Fruit fly (Drosophila melanogaster) whole organism, embryonic: Measurements from ENCODE around the gene CG18081.
A peak's percentile ranks its signal among the peaks of the same experiment; 100 is the strongest.

Experiments used
- Antp ChIP-seq: fragments of 200-800 bp; sonication (Bioruptor generic); optimal IDR thresholded peaks from 3 replicates; lab custom pipeline; 2016; ENCODE audit warnings: missing biosample characterization, missing genetic modification characterization
- CG10267 ChIP-seq: fragments of 200-800 bp; sonication (Bioruptor generic); optimal IDR thresholded peaks from 2 replicates; lab custom pipeline; 2018; ENCODE audit warnings: missing biosample characterization, mild to moderate bottlenecking, missing genetic modification characterization, moderate library complexity
- CG10366 ChIP-seq: fragments of 200-800 bp; sonication (Bioruptor generic); IDR thresholded peaks from 2 replicates; pipeline ENCODE4 v1.3.6; 2022; ENCODE audit warnings: missing biosample characterization, missing genetic modification characterization
- CG10959 ChIP-seq: fragments of 200-800 bp; sonication (Bioruptor generic); IDR thresholded peaks from 2 replicates; pipeline ENCODE4 v1.3.6; 2022; ENCODE audit warnings: missing biosample characterization, missing genetic modification characterization
- CG12155 ChIP-seq: fragments of 200-800 bp; sonication (Bioruptor generic); optimal IDR thresholded peaks from 3 replicates; lab custom pipeline; 2016; ENCODE audit warnings: missing biosample characterization, missing genetic modification characterization
- CG12236 ChIP-seq: fragments of 200-800 bp; sonication (Bioruptor generic); optimal IDR thresholded peaks from 2 replicates; lab custom pipeline; 2016; ENCODE audit warnings: missing biosample characterization, missing genetic modification characterization
- CG12659 ChIP-seq: fragments of 200-800 bp; sonication (Bioruptor generic); optimal IDR thresholded peaks from 3 replicates; lab custom pipeline; 2017; ENCODE audit warnings: mild to moderate bottlenecking, missing biosample characterization, missing genetic modification reagents, missing genetic modification characterization
- CG12769 ChIP-seq: fragments of 200-800 bp; sonication (Bioruptor generic); optimal IDR thresholded peaks from 2 replicates; lab custom pipeline; 2019; ENCODE audit warnings: missing biosample characterization, mild to moderate bottlenecking, missing genetic modification characterization, moderate library complexity
- CG13296 ChIP-seq: fragments of 200-800 bp; sonication (Bioruptor generic); optimal IDR thresholded peaks from 3 replicates; lab custom pipeline; 2018; ENCODE audit warnings: missing biosample characterization, mild to moderate bottlenecking, missing genetic modification characterization
- CG13775 ChIP-seq: fragments of 200-800 bp; sonication (Bioruptor generic); optimal IDR thresholded peaks from 3 replicates; lab custom pipeline; 2017; ENCODE audit warnings: missing biosample characterization, mild to moderate bottlenecking, missing genetic modification characterization
- CG15011 ChIP-seq: fragments of 200-800 bp; sonication (Bioruptor generic); optimal IDR thresholded peaks from 3 replicates; lab custom pipeline; 2018; ENCODE audit warnings: missing biosample characterization, mild to moderate bottlenecking, missing genetic modification characterization
- CG16863 ChIP-seq: fragments of 200-800 bp; sonication (Bioruptor generic); optimal IDR thresholded peaks from 3 replicates; lab custom pipeline; 2016; ENCODE audit warnings: missing biosample characterization, missing genetic modification characterization
- CG17361 ChIP-seq: fragments of 200-800 bp; sonication (Bioruptor generic); IDR thresholded peaks from 3 replicates; pipeline ENCODE4 v1.3.6; 2022; ENCODE audit warnings: missing biosample characterization, missing genetic modification characterization
- CG17385 ChIP-seq: fragments of 200-800 bp; sonication (Bioruptor generic); optimal IDR thresholded peaks from 3 replicates; lab custom pipeline; 2018; ENCODE audit warnings: missing biosample characterization, mild to moderate bottlenecking, missing genetic modification characterization
- CG30403 ChIP-seq: fragments of 200-800 bp; sonication (Bioruptor generic); optimal IDR thresholded peaks from 3 replicates; lab custom pipeline; 2016; ENCODE audit warnings: missing biosample characterization, missing genetic modification characterization
- CG32767 ChIP-seq: fragments of 200-800 bp; sonication (Bioruptor generic); IDR thresholded peaks from 2 replicates; pipeline ENCODE4 v1.3.6; 2022; ENCODE audit warnings: missing biosample characterization, missing genetic modification characterization
- CG5953 ChIP-seq: fragments of 200-800 bp; sonication (Bioruptor generic); IDR thresholded peaks from 2 replicates; pipeline ENCODE4 v1.3.6; 2022; ENCODE audit warnings: missing biosample characterization, missing genetic modification characterization
- CG6175 ChIP-seq: fragments of 200-800 bp; sonication (Bioruptor generic); IDR thresholded peaks from 3 replicates; pipeline ENCODE4 v1.3.6; 2022; ENCODE audit warnings: missing biosample characterization, missing genetic modification characterization
- CG6254 ChIP-seq: fragments of 200-800 bp; sonication (Bioruptor generic); optimal IDR thresholded peaks from 3 replicates; lab custom pipeline; 2017; ENCODE audit warnings: mild to moderate bottlenecking, missing biosample characterization, missing genetic modification reagents, missing genetic modification characterization
- CG6272 ChIP-seq: fragments of 200-800 bp; sonication (Bioruptor generic); IDR thresholded peaks from 2 replicates; pipeline ENCODE4 v1.3.6; 2022; ENCODE audit warnings: missing biosample characterization, missing genetic modification characterization
- CG6765 ChIP-seq: fragments of 200-800 bp; sonication (Bioruptor generic); optimal IDR thresholded peaks from 3 replicates; lab custom pipeline; 2017; ENCODE audit warnings: missing biosample characterization, mild to moderate bottlenecking, missing genetic modification characterization
- Dref ChIP-seq: fragments of 200-800 bp; sonication (Bioruptor generic); IDR thresholded peaks from 2 replicates; pipeline ENCODE4 v1.3.6; 2022; ENCODE audit warnings: missing biosample characterization, missing genetic modification characterization
- Drgx ChIP-seq: fragments of 200-800 bp; sonication (Bioruptor generic); IDR thresholded peaks from 2 replicates; pipeline ENCODE4 v1.3.6; 2022; ENCODE audit warnings: missing biosample characterization, missing genetic modification characterization
- Gsc ChIP-seq: fragments of 200-800 bp; sonication (Bioruptor generic); IDR thresholded peaks from 2 replicates; pipeline ENCODE4 v1.3.6; 2022; ENCODE audit warnings: missing biosample characterization, missing genetic modification characterization
- H2.0 ChIP-seq: fragments of 200-800 bp; sonication (Bioruptor generic); IDR thresholded peaks from 2 replicates; pipeline ENCODE4 v1.3.6; 2022; ENCODE audit warnings: missing biosample characterization, missing genetic modification characterization
- Hr78 ChIP-seq, 2 experiments: fragments of 200-800 bp in 1 of 2; fragments of >200 bp in 1 of 2; sonication (Bioruptor generic) in 1 of 2; optimal IDR thresholded peaks; 2 replicates each; lab custom pipeline; 2017 to 2019; ENCODE audit warnings: missing biosample characterization in 2 of 2, missing genetic modification characterization in 2 of 2, mild to moderate bottlenecking in 1 of 2, moderate library complexity in 1 of 2
- NFAT ChIP-seq: fragments of 200-800 bp; sonication (Bioruptor generic); IDR thresholded peaks from 2 replicates; pipeline ENCODE4 v1.3.6; 2022; ENCODE audit warnings: missing biosample characterization, missing genetic modification characterization
- Ptx1 ChIP-seq: fragments of 200-800 bp; sonication (Bioruptor generic); IDR thresholded peaks from 2 replicates; pipeline ENCODE4 v1.3.6; 2022; ENCODE audit warnings: missing biosample characterization, missing genetic modification characterization
- Taf1 ChIP-seq: fragments of 200-800 bp; sonication (Bioruptor generic); IDR thresholded peaks from 2 replicates; pipeline ENCODE4 v1.3.6; 2022; ENCODE audit warnings: missing biosample characterization, missing genetic modification characterization
- YL-1 ChIP-seq: fragments of 200-800 bp; sonication (Bioruptor generic); optimal IDR thresholded peaks from 3 replicates; lab custom pipeline; 2017; ENCODE audit warnings: missing biosample characterization, mild to moderate bottlenecking, missing genetic modification characterization
- amos ChIP-seq: fragments of 200-800 bp; sonication (Bioruptor generic); IDR thresholded peaks from 2 replicates; pipeline ENCODE4 v1.3.6; 2022; ENCODE audit warnings: missing biosample characterization, missing genetic modification characterization; ENCODE audit not compliant: partially characterized antibody
- ase ChIP-seq: fragments of 200-800 bp; sonication (Bioruptor generic); IDR thresholded peaks from 3 replicates; pipeline ENCODE4 v1.3.6; 2022; ENCODE audit warnings: missing biosample characterization, missing genetic modification characterization
- ash1 ChIP-seq: fragments of 200-800 bp; sonication (Bioruptor generic); optimal IDR thresholded peaks from 2 replicates; lab custom pipeline; 2018; ENCODE audit warnings: missing biosample characterization, mild to moderate bottlenecking, missing genetic modification characterization
- ato ChIP-seq: fragments of 200-800 bp; sonication (Bioruptor generic); IDR thresholded peaks from 2 replicates; pipeline ENCODE4 v1.3.6; 2022; ENCODE audit warnings: missing biosample characterization, missing genetic modification characterization; ENCODE audit not compliant: partially characterized antibody
- cato ChIP-seq: fragments of 200-800 bp; sonication (Bioruptor generic); optimal IDR thresholded peaks from 2 replicates; lab custom pipeline; 2016; ENCODE audit warnings: missing biosample characterization, missing genetic modification characterization, borderline replicate concordance
- chm ChIP-seq: fragments of 200-800 bp; sonication (Bioruptor generic); IDR thresholded peaks from 2 replicates; pipeline ENCODE4 v1.3.6; 2022; ENCODE audit warnings: missing biosample characterization, missing genetic modification characterization
- dpn ChIP-seq, 2 experiments: fragments of 200-800 bp; sonication (Bioruptor generic); optimal IDR thresholded peaks; 3 replicates each; lab custom pipeline; 2016; ENCODE audit warnings: missing biosample characterization in 2 of 2, missing genetic modification characterization in 2 of 2
- gcm2 ChIP-seq: fragments of 200-800 bp; sonication (Bioruptor generic); optimal IDR thresholded peaks from 2 replicates; lab custom pipeline; 2016; ENCODE audit warnings: missing biosample characterization, missing genetic modification characterization
- h ChIP-seq: fragments of >200 bp; optimal IDR thresholded peaks from 2 replicates; lab custom pipeline; 2017
- inv ChIP-seq: fragments of 200-800 bp; sonication (Bioruptor generic); IDR thresholded peaks from 2 replicates; pipeline ENCODE4 v1.3.6; 2022; ENCODE audit warnings: missing biosample characterization, missing genetic modification characterization; ENCODE audit not compliant: partially characterized antibody
- jumu ChIP-seq: fragments of 200-800 bp; sonication (Bioruptor generic); optimal IDR thresholded peaks from 3 replicates; lab custom pipeline; 2016; ENCODE audit warnings: missing biosample characterization, missing genetic modification characterization
- ken ChIP-seq: fragments of 200-800 bp; sonication (Bioruptor generic); IDR thresholded peaks from 3 replicates; pipeline ENCODE4 v1.3.6; 2022; ENCODE audit warnings: missing biosample characterization, missing genetic modification characterization
- lbe ChIP-seq: fragments of 200-800 bp; sonication (Bioruptor generic); optimal IDR thresholded peaks from 2 replicates; lab custom pipeline; 2016; ENCODE audit warnings: missing biosample characterization, mild to moderate bottlenecking, missing genetic modification characterization
- onecut ChIP-seq: fragments of 200-800 bp; sonication (Bioruptor generic); IDR thresholded peaks from 2 replicates; pipeline ENCODE4 v1.3.6; 2022; ENCODE audit warnings: missing biosample characterization, missing genetic modification characterization
- pan ChIP-seq, 4 experiments: fragments of >200 bp in 3 of 4; fragments of 200-800 bp in 1 of 4; sonication (Bioruptor generic) in 1 of 4; optimal IDR thresholded peaks in 3 of 4; IDR thresholded peaks in 1 of 4; 2 replicates each; pipeline versions ENCODE4 v1.3.6 to Lab custom; 2017 to 2022; ENCODE audit warnings: missing biosample characterization in 2 of 4, missing genetic modification characterization in 2 of 4, mixed read lengths in 1 of 4
- pfk ChIP-seq: fragments of 200-800 bp; sonication (Bioruptor generic); optimal IDR thresholded peaks from 2 replicates; lab custom pipeline; 2018; ENCODE audit warnings: missing biosample characterization, mild to moderate bottlenecking, missing genetic modification characterization, moderate library complexity
- rib ChIP-seq: fragments of 200-800 bp; sonication (Bioruptor generic); IDR thresholded peaks from 2 replicates; pipeline ENCODE4 v1.3.6; 2022; ENCODE audit warnings: missing biosample characterization, missing genetic modification characterization
- salm ChIP-seq: fragments of 200-800 bp; sonication (Bioruptor generic); optimal IDR thresholded peaks from 2 replicates; lab custom pipeline; 2018; ENCODE audit warnings: missing biosample characterization, mild to moderate bottlenecking, missing genetic modification characterization
- sob ChIP-seq: fragments of 200-800 bp; sonication (Bioruptor generic); IDR thresholded peaks from 2 replicates; pipeline ENCODE4 v1.3.6; 2022; ENCODE audit warnings: missing biosample characterization, missing genetic modification characterization

CG18081 gene

dm6 chr3L:15826985-15827635, 8.1 kb downstream of the CG18081 start (continued):
- TF ChIP-seq pan (optimal IDR thresholded peaks at IDR 0.05; lab: Kevin White, UChicago): no peak
- TF ChIP-seq pan (GFP tag; optimal IDR thresholded peaks at IDR 0.05 in 1 of 2, IDR thresholded peaks at IDR 0.05 in 1 of 2): peak in 1 of 2 experiments; percentile 45
- TF ChIP-seq CG6254 (GFP tag; lab: Kevin White, UChicago): peak; percentile 18
- no peak for TF ChIP-seq ash1
- peak; percentile 15; the same call in 1 of the 2 replicates for TF ChIP-seq CG32767 (GFP tag; lab: Robert Waterston, UW)
- TF ChIP-seq dpn (GFP tag; optimal IDR thresholded peaks at IDR 0.05; lab: Kevin White, UChicago): peak; percentile 35 to 65
- peak; percentile 56 for TF ChIP-seq CG12155 (GFP tag; lab: Kevin White, UChicago)
- peak; percentile 88 for TF ChIP-seq CG6765 (GFP tag; lab: Kevin White, UChicago)
- 0 out of 2 replicates have a peak, but pooled peaks have one; percentile 27 for TF ChIP-seq sob (GFP tag; lab: Robert Waterston, UW)
- TF ChIP-seq ken: peak; percentile 40; the same call in 2 of the 3 replicates
- TF ChIP-seq Hr78 (GFP tag; optimal IDR thresholded peaks at IDR 0.05; lab: Kevin White, UChicago): no peak
- TF ChIP-seq YL-1 (GFP tag; lab: Kevin White, UChicago): peak; percentile 40
- peak; percentile 82 for TF ChIP-seq Drgx (GFP tag; lab: Robert Waterston, UW)
- no peak for TF ChIP-seq inv (GFP tag; lab: Robert Waterston, UW)
- peak; percentile 53; the same call in 1 of the 2 replicates for TF ChIP-seq CG10366 (GFP tag; lab: Robert Waterston, UW)
- TF ChIP-seq h: no peak
- TF ChIP-seq lbe (GFP tag; lab: Kevin White, UChicago): peak; percentile 34
- TF ChIP-seq CG6272: no peak
- TF ChIP-seq CG16863 (GFP tag; lab: Kevin White, UChicago): peak; percentile 50
- TF ChIP-seq Gsc (GFP tag; lab: Robert Waterston, UW): no peak
- peak; percentile 66 for TF ChIP-seq CG10267 (tag; lab: Kevin White, UChicago)
- peak; percentile 46 for TF ChIP-seq jumu (GFP tag; lab: Kevin White, UChicago)
- TF ChIP-seq NFAT: peak; percentile 78
- TF ChIP-seq Antp (GFP tag; lab: Kevin White, UChicago): peak; percentile 55
- TF ChIP-seq Ptx1 (GFP tag; lab: Robert Waterston, UW): peak; percentile 64
- TF ChIP-seq H2.0 (GFP tag; lab: Robert Waterston, UW): peak; percentile 69
- TF ChIP-seq gcm2 (GFP tag; lab: Kevin White, UChicago): peak; percentile 45
- no peak for TF ChIP-seq ato (GFP tag; lab: Robert Waterston, UW)
- TF ChIP-seq CG13296 (GFP tag; lab: Kevin White, UChicago): peak; percentile 87
- TF ChIP-seq CG17385: peak; percentile 87
- peak; percentile 88 for TF ChIP-seq CG17361 (GFP tag; lab: Robert Waterston, UW)
- TF ChIP-seq CG13775 (GFP tag; lab: Kevin White, UChicago): peak; percentile 84
- TF ChIP-seq Dref (GFP tag; lab: Robert Waterston, UW): no peak
- TF ChIP-seq salm (tag; lab: Kevin White, UChicago): peak; percentile 41
- TF ChIP-seq CG15011 (GFP tag; lab: Kevin White, UChicago): peak; percentile 57
- no peak; the same call in 1 of the 2 replicates for TF ChIP-seq rib
- TF ChIP-seq onecut (GFP tag; lab: Robert Waterston, UW): peak; percentile 67
- TF ChIP-seq CG30403 (GFP tag; lab: Kevin White, UChicago): peak; percentile 72
- TF ChIP-seq CG10959 (GFP tag; lab: Robert Waterston, UW): no peak
- TF ChIP-seq CG6175: peak; percentile 35; the same call in 1 of the 3 replicates
- TF ChIP-seq CG12659 (GFP tag; lab: Kevin White, UChicago): peak; percentile 91
- no peak for TF ChIP-seq CG5953 (GFP tag; lab: Robert Waterston, UW)
- TF ChIP-seq CG12769 (tag; lab: Kevin White, UChicago): peak; percentile 84
- TF ChIP-seq amos (GFP tag; lab: Robert Waterston, UW): no peak
- TF ChIP-seq Taf1 (GFP tag; lab: Robert Waterston, UW): peak; percentile 42; the same call in 1 of the 2 replicates
- TF ChIP-seq CG12236 (GFP tag; lab: Kevin White, UChicago): peak; percentile 17
- 0 out of 2 replicates have a peak, but pooled peaks have one; percentile 37 for TF ChIP-seq chm (GFP tag; lab: Robert Waterston, UW)
- peak; percentile 40 for TF ChIP-seq cato (GFP tag; lab: Kevin White, UChicago)
- no peak for TF ChIP-seq pfk (GFP tag; lab: Kevin White, UChicago)
- no peak; the same call in 2 of the 3 replicates for TF ChIP-seq ase
